Worm (Caenorhabditis elegans): Measurements from ENCODE around the gene gst-37.

The gst-37 gene

ce11 chrV:1878030-1878429 lies 43.4 kb upstream of the gst-37 start:
- TF ChIP-seq bed-3 (GFP tag; optimal IDR thresholded peaks at IDR 0.05) (no peak), zip-8 (tag; optimal IDR thresholded peaks at IDR 0.05) (no peak), unc-39 (tag; optimal IDR thresholded peaks at IDR 0.05) (no peak), flh-1 (GFP tag; optimal IDR thresholded peaks at IDR 0.05) (no peak), blmp-1 (tag; optimal IDR thresholded peaks at IDR 0.05) (no peak), lsy-2 (tag; optimal IDR thresholded peaks at IDR 0.05) (no peak), nhr-12 (tag; optimal IDR thresholded peaks at IDR 0.05) (no peak), hlh-1 (tag; optimal IDR thresholded peaks at IDR 0.05) (no peak), ceh-43 (GFP tag; optimal IDR thresholded peaks at IDR 0.05) (no peak), unc-120 (tag; optimal IDR thresholded peaks at IDR 0.05; ENCODE audit: poor library complexity, severe bottlenecking) (no peak), ces-1 (GFP tag; optimal IDR thresholded peaks at IDR 0.05) (no peak), lin-32 (GFP tag; optimal IDR thresholded peaks at IDR 0.05) (no peak), ceh-83 (GFP tag; optimal IDR thresholded peaks at IDR 0.05) (no peak)

ce11 chrV:1883131-1883530 lies 38.3 kb upstream of the gst-37 start:
- TF ChIP-seq cnd-1 (tag; optimal IDR thresholded peaks at IDR 0.05), result no peak
- TF ChIP-seq M03D4.4 (tag; optimal IDR thresholded peaks at IDR 0.05), result no peak
- no peak for TF ChIP-seq ceh-43 (GFP tag; optimal IDR thresholded peaks at IDR 0.05)
- TF ChIP-seq unc-120 (tag; optimal IDR thresholded peaks at IDR 0.05; ENCODE audit: poor library complexity, severe bottlenecking), result no peak
- TF ChIP-seq tbx-8 (GFP tag; optimal IDR thresholded peaks at IDR 0.05), result no peak
- no peak for TF ChIP-seq elt-3 (tag; optimal IDR thresholded peaks at IDR 0.05)
- TF ChIP-seq blmp-1 (tag; optimal IDR thresholded peaks at IDR 0.05), result no peak
- TF ChIP-seq zip-8 (tag; optimal IDR thresholded peaks at IDR 0.05), result no peak
- no peak for TF ChIP-seq mab-5 (tag; optimal IDR thresholded peaks at IDR 0.05)
- no peak for TF ChIP-seq lin-13 (tag; optimal IDR thresholded peaks at IDR 0.05)
- no peak for TF ChIP-seq nhr-28 (tag; optimal IDR thresholded peaks at IDR 0.05)
- TF ChIP-seq ztf-11 (tag; optimal IDR thresholded peaks at IDR 0.05), result no peak
- TF ChIP-seq elt-1 (tag; optimal IDR thresholded peaks at IDR 0.05; ENCODE audit: borderline replicate concordance, insufficient read depth), result no peak
- no peak for TF ChIP-seq nhr-237 (tag; optimal IDR thresholded peaks at IDR 0.05)
- TF ChIP-seq bed-3 (GFP tag; optimal IDR thresholded peaks at IDR 0.05), result no peak
- no peak for TF ChIP-seq flh-1 (GFP tag; optimal IDR thresholded peaks at IDR 0.05)
- no peak for TF ChIP-seq mep-1 (tag; optimal IDR thresholded peaks at IDR 0.05)

- TF ChIP-seq ham-2 (GFP tag; optimal IDR thresholded peaks at IDR 0.05) (no peak), nhr-12 (tag; optimal IDR thresholded peaks at IDR 0.05) (no peak), unc-120 (tag; optimal IDR thresholded peaks at IDR 0.05; ENCODE audit: poor library complexity, severe bottlenecking) (no peak), sem-2 (GFP tag; optimal IDR thresholded peaks at IDR 0.05) (no peak), tbx-8 (GFP tag; optimal IDR thresholded peaks at IDR 0.05) (no peak)
These were observed 34.4 kb upstream of the gst-37 start for ce11 chrV:1886997-1887396.

ce11 chrV:1888299-1888698 lies 33.1 kb upstream of the gst-37 start:
- TF ChIP-seq nhr-237 (tag; optimal IDR thresholded peaks at IDR 0.05) (no peak), flh-1 (GFP tag; optimal IDR thresholded peaks at IDR 0.05) (no peak), unc-39 (tag; optimal IDR thresholded peaks at IDR 0.05) (no peak), nhr-12 (tag; optimal IDR thresholded peaks at IDR 0.05) (no peak), ceh-83 (GFP tag; optimal IDR thresholded peaks at IDR 0.05) (no peak), nhr-28 (tag; optimal IDR thresholded peaks at IDR 0.05) (no peak), ztf-11 (tag; optimal IDR thresholded peaks at IDR 0.05) (no peak), ceh-43 (GFP tag; optimal IDR thresholded peaks at IDR 0.05) (no peak), M03D4.4 (tag; optimal IDR thresholded peaks at IDR 0.05) (no peak), pha-4 (tag; optimal IDR thresholded peaks at IDR 0.05) (no peak), drap-1 (GFP tag; optimal IDR thresholded peaks at IDR 0.05) (no peak), elt-1 (tag; optimal IDR thresholded peaks at IDR 0.05; ENCODE audit: borderline replicate concordance, insufficient read depth) (no peak)

ce11 chrV:1889996-1890395 lies 31.4 kb upstream of the gst-37 start:
- peak; percentile 48 for TF ChIP-seq hlh-1 (tag; optimal IDR thresholded peaks at IDR 0.05)
- no peak for TF ChIP-seq unc-62 (GFP tag; optimal IDR thresholded peaks at IDR 0.05)
